Fruit fly (Drosophila melanogaster): Measurements from ENCODE around the gene Icmt.

DNA sequence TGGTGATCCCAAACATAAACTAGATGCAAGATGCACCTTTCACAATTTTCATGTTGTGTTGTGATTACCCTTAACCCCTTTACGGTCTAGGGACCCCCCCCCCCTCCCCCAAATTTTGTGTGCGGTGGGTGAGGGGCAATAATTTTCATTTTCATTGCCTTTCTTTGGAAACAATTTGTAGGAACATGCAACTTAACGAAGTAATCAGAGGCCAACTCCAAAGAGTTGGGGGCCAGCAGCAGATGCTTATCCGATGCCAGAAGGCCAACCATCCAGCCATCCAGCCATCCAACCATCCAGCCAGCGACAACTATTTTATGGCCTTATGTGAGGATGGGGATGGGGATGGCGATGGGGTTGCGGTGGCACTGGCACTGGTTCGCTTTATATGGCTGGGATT lies 46.9 kb downstream of the Icmt start:
- TF ChIP-seq CG8478 (optimal IDR thresholded peaks at IDR 0.05): no peak
- no peak for TF ChIP-seq CTCF (optimal IDR thresholded peaks at IDR 0.05)
